Worm (Caenorhabditis elegans): ENCODE measurements around the gene mlc-3.
A peak's percentile ranks its signal among the peaks of the same experiment; 100 is the strongest.

mlc-3 gene

ce11 chrIII:5591668-5592149 is 26.9 kb downstream of the mlc-3 start, which contains the start of the genes ddx-15 and ucr-1 (continued):
- TF ChIP-seq mdl-1 (tag; optimal IDR thresholded peaks at IDR 0.05) (peak in 1 of 2 experiments; percentile 46), fkh-4 (tag; optimal IDR thresholded peaks at IDR 0.05; ENCODE audit: borderline replicate concordance) (no peak), ceh-90 (tag; optimal IDR thresholded peaks at IDR 0.05) (no peak), unc-62 (GFP tag; optimal IDR thresholded peaks at IDR 0.05) (no peak)

DNA sequence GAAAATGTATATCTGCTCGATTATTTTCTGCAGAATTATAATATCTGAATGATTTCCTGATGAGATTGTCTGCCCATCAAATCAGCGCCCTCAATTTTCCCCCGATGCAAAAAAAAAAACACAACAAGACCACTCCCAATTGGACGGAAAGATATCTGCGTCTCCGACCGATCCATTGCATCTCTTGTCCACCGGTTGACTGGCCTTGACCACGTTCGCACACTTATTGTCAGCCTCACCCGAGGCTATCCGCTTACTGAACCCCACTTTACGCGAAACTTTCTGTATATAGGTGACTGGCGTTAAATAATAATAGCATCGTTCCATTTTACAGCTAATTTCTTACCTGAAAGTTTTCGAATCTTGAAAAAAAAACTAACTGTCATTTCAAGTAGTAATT is 29.5 kb downstream of the mlc-3 start:
- TF ChIP-seq blmp-1 (tag; optimal IDR thresholded peaks at IDR 0.05) (peak; percentile 52), aly-2 (tag; optimal IDR thresholded peaks at IDR 0.05) (no peak), nhr-90 (tag; optimal IDR thresholded peaks at IDR 0.05; ENCODE audit: poor library complexity) (peak; percentile 23), lir-3 (tag; optimal IDR thresholded peaks at IDR 0.05; ENCODE audit: poor library complexity) (no peak), hlh-4 (tag; optimal IDR thresholded peaks at IDR 0.05) (no peak), hpl-2 (GFP tag; optimal IDR thresholded peaks at IDR 0.05) (no peak), nhr-85 (tag) (peak; percentile 71), mep-1 (tag; optimal IDR thresholded peaks at IDR 0.05) (peak; percentile 53), C16A3.4 (tag; optimal IDR thresholded peaks at IDR 0.05) (no peak), lin-35 (GFP tag; optimal IDR thresholded peaks at IDR 0.05) (peak in 1 of 2 experiments; percentile 25), rnt-1 (tag; optimal IDR thresholded peaks at IDR 0.05) (peak; percentile 12), efl-3 (GFP tag; optimal IDR thresholded peaks at IDR 0.05) (no peak), snu-23 (GFP tag; optimal IDR thresholded peaks at IDR 0.05) (peak; percentile 50), snpc-4 (tag; optimal IDR thresholded peaks at IDR 0.05) (no peak), elt-3 (tag; optimal IDR thresholded peaks at IDR 0.05) (peak in 2 of 6 experiments; percentile 3 to 44), lin-14 (GFP tag; optimal IDR thresholded peaks at IDR 0.05) (peak; percentile 59), fkh-10 (GFP tag; optimal IDR thresholded peaks at IDR 0.05) (no peak), nhr-76 (tag; optimal IDR thresholded peaks at IDR 0.05) (no peak), nhr-71 (tag; optimal IDR thresholded peaks at IDR 0.05) (peak; percentile 6), Y116A8C.19 (tag; optimal IDR thresholded peaks at IDR 0.05; ENCODE audit: borderline replicate concordance) (no peak), nhr-20 (tag; optimal IDR thresholded peaks at IDR 0.05) (peak; percentile 36)

ce11 chrIII:5595445-5595844 is 30.6 kb downstream of the mlc-3 start, which contains the start of gene ced-6:
TSS of gene ced-6 (plus strand) at chrIII:5595771.
- TF ChIP-seq alr-1 (tag; optimal IDR thresholded peaks at IDR 0.05; ENCODE audit: borderline replicate concordance) (no peak), vab-15 (tag; optimal IDR thresholded peaks at IDR 0.05) (no peak), efl-1 (optimal IDR thresholded peaks at IDR 0.05) (no peak), efl-1 (GFP tag; optimal IDR thresholded peaks at IDR 0.05 in 1 of 2) (peak in 1 of 2 experiments; percentile 72), nhr-47 (tag; optimal IDR thresholded peaks at IDR 0.05) (no peak), C04F5.9 (tag; optimal IDR thresholded peaks at IDR 0.05) (no peak), hlh-4 (tag; optimal IDR thresholded peaks at IDR 0.05) (no peak), lin-39 (tag; optimal IDR thresholded peaks at IDR 0.05) (no peak)

DNA sequence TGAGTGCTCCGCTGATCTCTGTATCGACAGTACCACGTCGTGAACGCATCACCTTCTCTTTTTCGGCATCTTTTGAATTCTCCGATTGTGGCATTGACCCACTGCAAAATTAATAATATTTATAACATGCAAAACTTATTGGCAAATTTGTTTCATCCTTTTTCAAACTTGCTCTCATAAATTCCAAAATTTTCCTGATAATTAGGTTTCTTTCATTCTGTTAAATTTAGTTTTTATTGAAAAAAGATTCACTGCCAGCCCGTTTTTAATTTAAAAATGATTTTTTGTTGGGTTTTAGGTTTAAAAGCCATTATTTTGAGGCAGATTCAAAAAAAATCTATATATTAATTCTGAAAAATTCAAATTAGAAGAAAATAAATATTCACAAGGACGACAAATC is 35.1 kb downstream of the mlc-3 start, which contains the start of gene wdr-37:
Gene wdr-37, minus strand, starts transcription at position 101 of the 400 bp plus-strand sequence.
- no peak for TF ChIP-seq unc-86 (tag; optimal IDR thresholded peaks at IDR 0.05)
- TF ChIP-seq nhr-84 (tag; optimal IDR thresholded peaks at IDR 0.05): no peak
- TF ChIP-seq lir-3 (tag; optimal IDR thresholded peaks at IDR 0.05; ENCODE audit: poor library complexity): no peak
- TF ChIP-seq ces-1 (GFP tag; optimal IDR thresholded peaks at IDR 0.05): no peak
- no peak for TF ChIP-seq nhr-19 (GFP tag; conservative IDR thresholded peaks at IDR 0.05)
- no peak for TF ChIP-seq nhr-47 (tag; optimal IDR thresholded peaks at IDR 0.05)
- no peak for TF ChIP-seq fkh-4 (tag; optimal IDR thresholded peaks at IDR 0.05; ENCODE audit: borderline replicate concordance)
- TF ChIP-seq nhr-76 (tag; optimal IDR thresholded peaks at IDR 0.05): no peak
- TF ChIP-seq egl-13 (tag; optimal IDR thresholded peaks at IDR 0.05): no peak
- no peak for TF ChIP-seq lin-35 (GFP tag; optimal IDR thresholded peaks at IDR 0.05)
- no peak for TF ChIP-seq nhr-237 (tag; optimal IDR thresholded peaks at IDR 0.05)
- no peak for TF ChIP-seq grh-1 (GFP tag; IDR thresholded peaks at IDR 0.05)
- TF ChIP-seq tlp-1 (tag; optimal IDR thresholded peaks at IDR 0.05): no peak
- TF ChIP-seq aha-1 (tag; optimal IDR thresholded peaks at IDR 0.05): no peak
- no peak for TF ChIP-seq sptf-1 (tag; optimal IDR thresholded peaks at IDR 0.05)
- no peak for TF ChIP-seq ceh-90 (tag; optimal IDR thresholded peaks at IDR 0.05)

Measured in whole organism, L1 larva.